Worm (Caenorhabditis elegans) whole organism, L2 larva: ENCODE measurements around the gene F25B3.4.

Experiments used
- C34F6.9 ChIP-seq: fragments of 150-350 bp; optimal IDR thresholded peaks from 2 replicates; lab custom pipeline; 2014; ENCODE audit warnings: missing biosample characterization, missing genetic modification characterization
- elt-1 ChIP-seq: fragments of 150-350 bp; optimal IDR thresholded peaks from 2 replicates; lab custom pipeline; 2014; ENCODE audit warnings: missing biosample characterization, missing genetic modification characterization
- nhr-11 ChIP-seq: fragments of 150-350 bp; optimal IDR thresholded peaks from 2 replicates; lab custom pipeline; 2014; ENCODE audit warnings: missing biosample characterization, missing genetic modification characterization
- nhr-23 ChIP-seq: fragments of 150-350 bp; optimal IDR thresholded peaks from 2 replicates; lab custom pipeline; 2014; ENCODE audit warnings: missing biosample characterization, missing genetic modification reagents, missing genetic modification characterization

DNA sequence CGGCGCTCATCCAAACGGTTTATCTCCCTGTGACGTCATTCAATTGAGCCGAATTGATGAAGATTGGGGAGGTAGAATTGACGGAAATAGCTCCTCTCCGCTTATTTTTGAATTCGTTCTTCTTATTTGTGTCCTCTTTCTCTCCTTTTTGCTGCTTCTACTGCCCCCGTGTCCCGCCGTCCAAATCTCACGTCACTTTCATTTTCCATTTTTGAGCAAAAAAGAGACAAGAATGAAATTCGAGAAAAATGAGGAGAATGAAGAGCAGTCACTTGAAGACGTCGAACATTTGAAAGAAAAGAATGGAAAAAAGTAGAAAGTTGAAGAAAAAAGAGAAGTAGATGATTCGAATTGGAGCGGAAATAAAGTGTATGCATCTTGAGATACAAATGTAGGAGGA, 5.0 kb downstream of the F25B3.4 start:
- TF ChIP-seq elt-1 (tag; lab: Kevin White, UChicago) (no peak), nhr-23 (no peak), C34F6.9 (peak; percentile 18), nhr-11 (no peak)
